Worm (Caenorhabditis elegans) whole organism, L1 larva: ENCODE data around the gene Y48E1B.8.
A peak's percentile ranks its signal among the peaks of the same experiment; 100 is the strongest.

Source experiments
- C16A3.4 ChIP-seq: fragments of 150-350 bp; optimal IDR thresholded peaks from 2 replicates; lab custom pipeline; 2014; ENCODE audit warnings: missing biosample characterization, missing genetic modification characterization
- ama-1 ChIP-seq: fragments of 150-350 bp; optimal IDR thresholded peaks from 2 replicates; lab custom pipeline; 2014
- blmp-1 ChIP-seq: fragments of 150-350 bp; optimal IDR thresholded peaks from 2 replicates; lab custom pipeline; 2014; ENCODE audit warnings: missing biosample characterization, missing genetic modification characterization
- elt-2 ChIP-seq: sonication (generic microtip); optimal IDR thresholded peaks from 2 replicates; lab custom pipeline; 2016; ENCODE audit warnings: missing genetic modification characterization, mild to moderate bottlenecking, inconsistent platforms, missing compliant biosample characterization, missing genetic modification reagents
- hlh-17 ChIP-seq: fragments of 200-800 bp; sonication (Bioruptor generic); optimal IDR thresholded peaks from 2 replicates; lab custom pipeline; 2018; ENCODE audit warnings: missing genetic modification characterization, mild to moderate bottlenecking, missing compliant biosample characterization, moderate library complexity, borderline replicate concordance
- lin-13 ChIP-seq: fragments of 150-350 bp; optimal IDR thresholded peaks from 2 replicates; lab custom pipeline; 2014; ENCODE audit warnings: missing biosample characterization, missing genetic modification reagents, missing genetic modification characterization
- lin-15B ChIP-seq: fragments of 150-350 bp; sonication (generic microtip); optimal IDR thresholded peaks from 3 replicates; lab custom pipeline; 2014; ENCODE audit warnings: missing biosample characterization, missing genetic modification characterization
- lin-35 ChIP-seq, 2 experiments: fragments of 150-350 bp; optimal IDR thresholded peaks; 2 replicates each; lab custom pipeline; 2014; ENCODE audit warnings: missing biosample characterization in 2 of 2, missing genetic modification characterization in 2 of 2, missing genetic modification reagents in 2 of 2
- mdl-1 ChIP-seq, 2 experiments: fragments of 150-350 bp; optimal IDR thresholded peaks; 2 replicates each; lab custom pipeline; 2014 to 2017; ENCODE audit warnings: missing biosample characterization in 2 of 2, missing genetic modification characterization in 2 of 2, inconsistent platforms in 1 of 2
- nhr-71 ChIP-seq: sonication (generic microtip); optimal IDR thresholded peaks from 2 replicates; lab custom pipeline; 2016; ENCODE audit warnings: mild to moderate bottlenecking, missing genetic modification characterization, moderate library complexity, missing compliant biosample characterization
- nhr-90 ChIP-seq: sonication (generic microtip); optimal IDR thresholded peaks from 2 replicates; lab custom pipeline; 2016; ENCODE audit warnings: mild to moderate bottlenecking, missing genetic modification characterization, missing compliant biosample characterization; ENCODE audit not compliant: poor library complexity
- unc-62 ChIP-seq: fragments of 150-350 bp; optimal IDR thresholded peaks from 2 replicates; lab custom pipeline; 2014; ENCODE audit warnings: missing biosample characterization, missing genetic modification reagents, missing genetic modification characterization
- zag-1 ChIP-seq: fragments of 150-350 bp; optimal IDR thresholded peaks from 2 replicates; lab custom pipeline; 2014; ENCODE audit warnings: missing biosample characterization, missing genetic modification characterization

- TF ChIP-seq ama-1: no peak
- TF ChIP-seq lin-13 (GFP tag; lab: Kevin White, UChicago): no peak
- peak; percentile 9 for TF ChIP-seq blmp-1 (tag; lab: Kevin White, UChicago)
- no peak for TF ChIP-seq unc-62 (GFP tag; lab: Kevin White, UChicago)
- no peak for TF ChIP-seq nhr-90 (tag; lab: Kevin White, UChicago)
- TF ChIP-seq lin-35 (GFP tag; optimal IDR thresholded peaks at IDR 0.05; lab: Kevin White, UChicago): no peak
- TF ChIP-seq mdl-1 (tag; optimal IDR thresholded peaks at IDR 0.05; lab: Kevin White, UChicago): no peak
- TF ChIP-seq hlh-17 (GFP tag; lab: Kevin White, UChicago): no peak
- TF ChIP-seq C16A3.4 (tag; lab: Kevin White, UChicago): no peak
- TF ChIP-seq nhr-71 (tag; lab: Kevin White, UChicago): no peak
- no peak for TF ChIP-seq zag-1
- TF ChIP-seq lin-15B (tag; lab: Kevin White, UChicago): no peak
- TF ChIP-seq elt-2: no peak
Observed at ce11 chrII:13593659-13594221, 8.2 kb downstream of the Y48E1B.8 start, which contains the start of gene clec-146.
